Worm (Caenorhabditis elegans) whole organism, L3 larva: Measurements from ENCODE around the gene mrps-23.

Experiments
- ama-1 ChIP-seq: fragments of 150-350 bp; optimal IDR thresholded peaks from 2 replicates; lab custom pipeline; 2018
- ceh-82 ChIP-seq: fragments of 150-350 bp; optimal IDR thresholded peaks from 2 replicates; lab custom pipeline; 2014; ENCODE audit warnings: missing biosample characterization, missing genetic modification characterization
- daf-12 ChIP-seq: fragments of 150-350 bp; optimal IDR thresholded peaks from 2 replicates; lab custom pipeline; 2014; ENCODE audit warnings: missing biosample characterization, missing genetic modification reagents, missing genetic modification characterization
- lin-15B ChIP-seq: fragments of 150-350 bp; optimal IDR thresholded peaks from 2 replicates; lab custom pipeline; 2014; ENCODE audit warnings: missing biosample characterization, missing genetic modification characterization
- mdl-1 ChIP-seq: fragments of 150-350 bp; optimal IDR thresholded peaks from 2 replicates; lab custom pipeline; 2014; ENCODE audit warnings: missing biosample characterization, missing genetic modification characterization
- nfya-1 ChIP-seq: sonication (generic microtip); optimal IDR thresholded peaks from 2 replicates; lab custom pipeline; 2017; ENCODE audit warnings: missing genetic modification characterization, mild to moderate bottlenecking, missing compliant biosample characterization, antibody characterized with exemption, moderate library complexity; ENCODE audit not compliant: insufficient read depth
- nhr-28 ChIP-seq: fragments of 150-350 bp; optimal IDR thresholded peaks from 2 replicates; lab custom pipeline; 2014; ENCODE audit warnings: missing biosample characterization, missing genetic modification characterization
- unc-62 ChIP-seq: fragments of 150-350 bp; sonication (generic microtip); optimal IDR thresholded peaks from 4 replicates; lab custom pipeline; 2014; ENCODE audit warnings: missing biosample characterization, missing genetic modification reagents, missing genetic modification characterization
- ztf-11 ChIP-seq: fragments of 150-350 bp; optimal IDR thresholded peaks from 2 replicates; lab custom pipeline; 2014; ENCODE audit warnings: missing biosample characterization, missing genetic modification characterization
- ztf-4 ChIP-seq: fragments of 150-350 bp; optimal IDR thresholded peaks from 2 replicates; lab custom pipeline; 2014; ENCODE audit warnings: missing biosample characterization, missing genetic modification characterization

- TF ChIP-seq ama-1 (lab: Kevin White, UChicago), result no peak
- no peak for TF ChIP-seq mdl-1 (tag; lab: Kevin White, UChicago)
- TF ChIP-seq unc-62 (GFP tag; lab: Kevin White, UChicago), result no peak
- TF ChIP-seq ztf-11 (tag; lab: Kevin White, UChicago), result no peak
- no peak for TF ChIP-seq daf-12 (tag; lab: Kevin White, UChicago)
- no peak for TF ChIP-seq nfya-1
- TF ChIP-seq ceh-82, result no peak
- no peak for TF ChIP-seq ztf-4 (tag; lab: Kevin White, UChicago)
- no peak for TF ChIP-seq lin-15B (tag; lab: Kevin White, UChicago)
- TF ChIP-seq nhr-28 (tag; lab: Kevin White, UChicago), result no peak
These were observed 7.3 kb downstream of the mrps-23 start, which contains the start of gene F55H2.7 for ce11 chrIII:9516148-9516547.
